Worm (Caenorhabditis elegans): ENCODE measurements around the gene rpia-1.

Gene rpia-1

DNA sequence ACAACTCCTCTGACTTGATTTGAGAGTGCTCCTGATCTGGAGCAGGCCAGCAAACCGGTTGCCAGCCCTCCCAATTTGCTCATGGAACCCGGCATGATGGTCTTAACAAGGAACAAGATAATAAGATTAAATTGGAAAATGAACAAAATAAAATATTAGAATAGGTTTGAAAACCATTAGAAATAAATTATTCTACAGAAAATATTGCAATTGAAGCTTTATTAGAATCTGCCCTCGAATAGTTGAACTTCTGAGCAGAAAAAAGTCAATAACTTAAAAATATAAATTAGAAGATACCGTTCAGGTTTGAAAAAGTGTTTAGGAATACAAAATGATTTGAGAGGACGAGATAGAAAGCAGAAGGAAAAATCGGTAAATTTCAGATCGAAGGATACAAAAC lies 35.8 kb downstream of the rpia-1 start, which contains the start of gene nuo-4:
nuo-4 (minus strand) TSS at position 101 of the 400 bp plus-strand sequence.
- no peak for TF ChIP-seq pha-4 (tag; optimal IDR thresholded peaks at IDR 0.05)
- TF ChIP-seq lin-32 (GFP tag; optimal IDR thresholded peaks at IDR 0.05) = no peak
- TF ChIP-seq bed-3 (GFP tag; optimal IDR thresholded peaks at IDR 0.05) = no peak
- no peak for TF ChIP-seq cnd-1 (tag; optimal IDR thresholded peaks at IDR 0.05)
- no peak for TF ChIP-seq M03D4.4 (tag; optimal IDR thresholded peaks at IDR 0.05)
- no peak for TF ChIP-seq ham-2 (GFP tag; optimal IDR thresholded peaks at IDR 0.05)
- TF ChIP-seq flh-1 (GFP tag; optimal IDR thresholded peaks at IDR 0.05) = no peak
- no peak for TF ChIP-seq ztf-11 (tag; optimal IDR thresholded peaks at IDR 0.05)
- TF ChIP-seq nhr-237 (tag; optimal IDR thresholded peaks at IDR 0.05) = no peak
- no peak for TF ChIP-seq blmp-1 (tag; optimal IDR thresholded peaks at IDR 0.05)
- no peak for TF ChIP-seq nhr-76 (tag; optimal IDR thresholded peaks at IDR 0.05)
- no peak for TF ChIP-seq elt-1 (tag; optimal IDR thresholded peaks at IDR 0.05; ENCODE audit: borderline replicate concordance, insufficient read depth)

DNA sequence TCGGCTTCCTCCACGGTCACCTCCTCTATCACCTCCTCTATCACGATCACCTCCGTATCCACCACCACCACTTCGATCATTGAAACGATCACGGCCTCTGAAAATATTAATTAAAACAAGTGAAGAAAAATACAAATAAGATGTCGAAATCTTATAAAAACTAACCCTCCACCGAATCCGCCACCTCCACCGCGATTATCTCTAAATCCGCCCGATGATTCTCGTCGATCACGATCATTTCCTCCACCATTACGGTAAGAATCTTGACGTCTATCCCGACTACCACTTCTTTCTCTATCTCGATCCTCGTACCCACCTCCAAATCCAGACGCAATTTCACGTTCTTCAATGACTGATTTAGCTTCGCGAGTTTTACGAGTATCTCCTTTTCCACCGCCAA lies 36.3 kb downstream of the rpia-1 start:
- no peak for TF ChIP-seq tbx-8 (GFP tag; optimal IDR thresholded peaks at IDR 0.05)

DNA sequence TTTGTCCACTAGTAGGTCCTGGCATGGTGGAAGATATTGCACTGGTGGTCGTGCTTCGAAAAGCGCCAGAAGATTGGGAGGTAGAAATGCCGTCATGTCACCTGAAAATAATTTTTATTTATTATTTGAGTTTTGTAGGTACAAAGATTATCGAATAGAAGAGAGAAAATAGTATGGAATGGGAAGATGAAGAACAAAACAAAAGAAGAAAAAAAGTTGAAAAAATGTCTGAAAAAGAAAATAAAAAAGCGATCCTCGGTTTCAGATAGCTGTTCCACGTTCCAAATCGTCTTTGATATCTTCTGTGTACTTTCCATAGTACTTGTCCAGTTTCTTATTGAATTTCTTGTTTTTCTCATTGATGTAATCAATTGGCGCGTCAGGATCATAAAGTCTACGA lies 38.1 kb downstream of the rpia-1 start, which contains the start of gene rnp-7:
rnp-7 (minus strand) TSS at position 101 of the 400 bp plus-strand sequence.
- TF ChIP-seq unc-39 (tag; optimal IDR thresholded peaks at IDR 0.05) (no peak), ces-1 (GFP tag; optimal IDR thresholded peaks at IDR 0.05) (no peak), zip-8 (tag; optimal IDR thresholded peaks at IDR 0.05) (no peak), cnd-1 (tag; optimal IDR thresholded peaks at IDR 0.05) (no peak), drap-1 (GFP tag; optimal IDR thresholded peaks at IDR 0.05) (no peak), ceh-83 (GFP tag; optimal IDR thresholded peaks at IDR 0.05) (no peak)

DNA sequence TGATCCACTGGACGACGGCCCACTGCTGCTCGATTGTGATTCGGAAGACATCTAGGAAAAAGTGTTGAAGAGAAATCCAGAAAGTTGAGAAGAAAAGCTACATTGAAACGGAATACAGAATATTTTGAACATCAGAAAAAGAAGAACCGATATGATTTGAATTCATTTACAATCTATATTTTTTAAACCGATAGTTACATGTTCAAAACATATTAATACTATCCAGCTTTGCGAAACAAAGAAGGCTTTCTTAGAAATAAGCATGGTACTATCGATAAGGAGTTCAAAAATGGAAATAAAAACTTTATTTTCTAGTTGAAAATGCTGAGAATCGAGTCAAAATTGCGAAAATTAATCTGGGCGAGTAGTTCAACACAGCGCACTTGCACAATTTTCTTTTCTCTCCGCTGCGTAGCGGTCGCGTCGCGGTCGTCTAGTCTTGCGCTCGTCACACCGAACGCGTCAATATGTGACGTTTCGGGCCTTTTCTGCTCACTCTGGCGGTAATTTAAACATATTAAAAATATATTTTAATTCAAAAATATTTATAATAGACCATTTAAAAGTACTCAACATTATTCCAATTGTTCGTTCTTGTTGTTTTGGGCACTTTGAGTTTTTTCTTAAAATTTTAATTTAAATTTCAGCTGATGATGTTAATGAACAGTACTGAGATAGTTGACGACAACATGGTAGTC lies 39.3 kb downstream of the rpia-1 start, which contains the start of the genes syf-2 and K04G7.1:
syf-2 (minus strand) TSS at position 51 of the 698 bp plus-strand sequence.
K04G7.1 (plus strand) TSS at position 648 of the 698 bp plus-strand sequence.
- peak; percentile 85 for TF ChIP-seq pha-4 (tag; optimal IDR thresholded peaks at IDR 0.05)
- TF ChIP-seq drap-1 (GFP tag; optimal IDR thresholded peaks at IDR 0.05) = peak; percentile 42
- peak; percentile 80 for TF ChIP-seq ces-1 (GFP tag; optimal IDR thresholded peaks at IDR 0.05)
- peak; percentile 42 for TF ChIP-seq nhr-2 (tag; optimal IDR thresholded peaks at IDR 0.05)
- TF ChIP-seq nhr-28 (tag; optimal IDR thresholded peaks at IDR 0.05) = no peak
- TF ChIP-seq M03D4.4 (tag; optimal IDR thresholded peaks at IDR 0.05) = no peak
- peak; percentile 69 for TF ChIP-seq hlh-1 (tag; optimal IDR thresholded peaks at IDR 0.05)
- no peak for TF ChIP-seq snpc-4 (tag; optimal IDR thresholded peaks at IDR 0.05)
- TF ChIP-seq tbx-8 (GFP tag; optimal IDR thresholded peaks at IDR 0.05) = no peak
- peak; percentile 96 for TF ChIP-seq lin-13 (tag; optimal IDR thresholded peaks at IDR 0.05)
- TF ChIP-seq blmp-1 (tag; optimal IDR thresholded peaks at IDR 0.05) = no peak
- TF ChIP-seq sptf-1 (tag; optimal IDR thresholded peaks at IDR 0.05) = peak; percentile 78
- no peak for TF ChIP-seq flh-1 (GFP tag; optimal IDR thresholded peaks at IDR 0.05)
- TF ChIP-seq unc-120 (tag; optimal IDR thresholded peaks at IDR 0.05; ENCODE audit: poor library complexity, severe bottlenecking) = peak; percentile 53
- TF ChIP-seq elt-3 (tag; optimal IDR thresholded peaks at IDR 0.05) = no peak
- TF ChIP-seq nhr-237 (tag; optimal IDR thresholded peaks at IDR 0.05) = peak; percentile 88
- no peak for TF ChIP-seq elt-1 (tag; optimal IDR thresholded peaks at IDR 0.05; ENCODE audit: borderline replicate concordance, insufficient read depth)
- TF ChIP-seq ham-2 (GFP tag; optimal IDR thresholded peaks at IDR 0.05) = no peak
- TF ChIP-seq zip-8 (tag; optimal IDR thresholded peaks at IDR 0.05) = no peak
- TF ChIP-seq ceh-83 (GFP tag; optimal IDR thresholded peaks at IDR 0.05) = no peak
- no peak for TF ChIP-seq ztf-11 (tag; optimal IDR thresholded peaks at IDR 0.05)
- TF ChIP-seq bed-3 (GFP tag; optimal IDR thresholded peaks at IDR 0.05) = no peak
- no peak for TF ChIP-seq unc-39 (tag; optimal IDR thresholded peaks at IDR 0.05)
- peak; percentile 89 for TF ChIP-seq lsy-2 (tag; optimal IDR thresholded peaks at IDR 0.05)
- TF ChIP-seq ceh-39 (tag; optimal IDR thresholded peaks at IDR 0.05) = peak; percentile 87
- TF ChIP-seq mep-1 (tag; optimal IDR thresholded peaks at IDR 0.05) = peak; percentile 98
- peak; percentile 3 for TF ChIP-seq ceh-43 (GFP tag; optimal IDR thresholded peaks at IDR 0.05)
- TF ChIP-seq mls-2 (tag; optimal IDR thresholded peaks at IDR 0.05) = peak; percentile 9
- no peak for TF ChIP-seq nhr-76 (tag; optimal IDR thresholded peaks at IDR 0.05)
- TF ChIP-seq lin-32 (GFP tag; optimal IDR thresholded peaks at IDR 0.05) = no peak
- TF ChIP-seq cnd-1 (tag; optimal IDR thresholded peaks at IDR 0.05) = no peak
- TF ChIP-seq mab-5 (tag; optimal IDR thresholded peaks at IDR 0.05) = no peak
- TF ChIP-seq unc-62 (GFP tag; optimal IDR thresholded peaks at IDR 0.05) = peak; percentile 70
- no peak for TF ChIP-seq sem-2 (GFP tag; optimal IDR thresholded peaks at IDR 0.05)
- no peak for TF ChIP-seq nhr-12 (tag; optimal IDR thresholded peaks at IDR 0.05)
